Worm (Caenorhabditis elegans): ENCODE measurements around the gene K08H2.5.
"Not testable (repeated sequence)": the region's sequence is repeated elsewhere in the genome, so short reads cannot be mapped to it uniquely, and the experiment has no call there.

K08H2.5 gene

ce11 chrX:13264550-13264949 lies 22.4 kb upstream of the K08H2.5 start (continued):
- TF ChIP-seq daf-16 (GFP tag; optimal IDR thresholded peaks at IDR 0.05) (peak; percentile 59 to 81), daf-16 (tag; optimal IDR thresholded peaks at IDR 0.05) (peak; percentile 44), hlh-30 (tag; optimal IDR thresholded peaks at IDR 0.05; ENCODE audit: insufficient read depth) (peak; percentile 70), dmd-9 (GFP tag; IDR thresholded peaks at IDR 0.05) (peak; percentile 77; the same call in 1 of the 2 replicates), attf-4 (tag; optimal IDR thresholded peaks at IDR 0.05) (no peak), daf-19 (GFP tag; conservative IDR thresholded peaks at IDR 0.05) (0 out of 2 replicates have a peak, but pooled peaks have one; percentile 31), mdt-29 (GFP tag; IDR thresholded peaks at IDR 0.05) (peak; percentile 83), hif-1 (tag; optimal IDR thresholded peaks at IDR 0.05) (peak; percentile 33 to 51), egl-27 (tag; optimal IDR thresholded peaks at IDR 0.05) (no peak), nhr-10 (tag; optimal IDR thresholded peaks at IDR 0.05) (no peak), lin-13 (GFP tag; optimal IDR thresholded peaks at IDR 0.05) (peak; percentile 55), dmd-8 (GFP tag; IDR thresholded peaks at IDR 0.05) (peak; percentile 87)

ce11 chrX:13262195-13262594 lies 20.1 kb upstream of the K08H2.5 start, which contains the start of gene K09A11.1:
Gene K09A11.1, plus strand, starts transcription at chrX:13262495.
- no peak for TF ChIP-seq T26A8.4 (GFP tag; IDR thresholded peaks at IDR 0.05)
- no peak for TF ChIP-seq egl-43 (GFP tag; IDR thresholded peaks at IDR 0.05)

ce11 chrX:13261037-13261592 lies 19.0 kb upstream of the K08H2.5 start:
- TF ChIP-seq tra-1 (GFP tag; IDR thresholded peaks at IDR 0.05) (peak; percentile 61; the same call in 1 of the 2 replicates), lin-1 (GFP tag; IDR thresholded peaks at IDR 0.05) (0 out of 2 replicates have a peak, but pooled peaks have one; percentile 15), snpc-1.2 (GFP tag; IDR thresholded peaks at IDR 0.05) (peak; percentile 64; the same call in 1 of the 2 replicates), arid-1 (GFP tag; conservative IDR thresholded peaks at IDR 0.05) (0 out of 2 replicates have a peak, but pooled peaks have one; percentile 33), lim-7 (GFP tag; IDR thresholded peaks at IDR 0.05) (peak; percentile 70), mes-2 (tag; optimal IDR thresholded peaks at IDR 0.05; ENCODE audit: poor library complexity, severe bottlenecking) (peak; percentile 49), pha-4 (GFP tag; IDR thresholded peaks at IDR 0.05) (peak; percentile 57; the same call in 1 of the 2 replicates), mep-1 (tag; optimal IDR thresholded peaks at IDR 0.05) (peak; percentile 6), dve-1 (tag; optimal IDR thresholded peaks at IDR 0.05; ENCODE audit: insufficient read depth) (peak; percentile 59), hlh-11 (tag; optimal IDR thresholded peaks at IDR 0.05) (peak; percentile 13), dmd-6 (GFP tag; IDR thresholded peaks at IDR 0.05) (peak; percentile 46), daf-16 (GFP tag; optimal IDR thresholded peaks at IDR 0.05) (peak in 1 of 2 experiments; percentile 51), daf-16 (tag; optimal IDR thresholded peaks at IDR 0.05) (peak; percentile 85), lin-38 (GFP tag; IDR thresholded peaks at IDR 0.05) (peak; percentile 62), nhr-48 (tag; optimal IDR thresholded peaks at IDR 0.05) (peak; percentile 27), pqm-1 (tag; optimal IDR thresholded peaks at IDR 0.05) (peak; percentile 4), vab-7 (GFP tag; IDR thresholded peaks at IDR 0.05) (peak; percentile 55; the same call in 1 of the 2 replicates)
- not testable (repeated sequence) for TF ChIP-seq pha-4 (tag; optimal IDR thresholded peaks at IDR 0.05)

ce11 chrX:13257577-13257976 lies 15.4 kb upstream of the K08H2.5 start, which contains the start of gene K08H2.10:
Gene K08H2.10, plus strand, starts transcription at chrX:13257806.
- TF ChIP-seq Y48G9A.11 (GFP tag; IDR thresholded peaks at IDR 0.05), result no peak
- TF ChIP-seq hlh-11 (tag; optimal IDR thresholded peaks at IDR 0.05), result peak; percentile 81
- TF ChIP-seq nhr-77 (tag; optimal IDR thresholded peaks at IDR 0.05), result peak; percentile 35
- no peak for TF ChIP-seq mes-2 (tag; optimal IDR thresholded peaks at IDR 0.05; ENCODE audit: poor library complexity, severe bottlenecking)
- peak; percentile 88 for TF ChIP-seq pqm-1 (tag; optimal IDR thresholded peaks at IDR 0.05)
- no peak for TF ChIP-seq cey-2 (tag; optimal IDR thresholded peaks at IDR 0.05; ENCODE audit: borderline replicate concordance, insufficient read depth)
- peak; percentile 55 for TF ChIP-seq dve-1 (tag; optimal IDR thresholded peaks at IDR 0.05; ENCODE audit: insufficient read depth)
- TF ChIP-seq unc-62 (GFP tag; optimal IDR thresholded peaks at IDR 0.05 in 1 of 2), result peak in 1 of 2 experiments; percentile 82
- no peak for TF ChIP-seq unc-62 (tag; optimal IDR thresholded peaks at IDR 0.05)
- no peak for TF ChIP-seq ztf-11 (tag; optimal IDR thresholded peaks at IDR 0.05)
- TF ChIP-seq nhr-28 (tag; optimal IDR thresholded peaks at IDR 0.05), result peak; percentile 66
- TF ChIP-seq nhr-48 (tag; optimal IDR thresholded peaks at IDR 0.05), result peak; percentile 7
- TF ChIP-seq lir-3 (tag; optimal IDR thresholded peaks at IDR 0.05), result no peak
- peak; percentile 94 for TF ChIP-seq dmd-6 (GFP tag; IDR thresholded peaks at IDR 0.05)
- no peak for TF ChIP-seq madf-9 (GFP tag; conservative IDR thresholded peaks at IDR 0.05)
- peak; percentile 44; the same call in 1 of the 2 replicates for TF ChIP-seq nhr-41 (GFP tag; IDR thresholded peaks at IDR 0.05)
- TF ChIP-seq tra-1 (GFP tag; IDR thresholded peaks at IDR 0.05), result peak; percentile 98
- TF ChIP-seq pha-4 (GFP tag; IDR thresholded peaks at IDR 0.05), result no peak
- no peak for TF ChIP-seq pha-4 (tag; optimal IDR thresholded peaks at IDR 0.05)
- TF ChIP-seq ceh-20 (GFP tag; IDR thresholded peaks at IDR 0.05), result peak; percentile 72; the same call in 1 of the 2 replicates
- TF ChIP-seq daf-19 (GFP tag; conservative IDR thresholded peaks at IDR 0.05), result no peak
- TF ChIP-seq php-3 (GFP tag; IDR thresholded peaks at IDR 0.05), result peak; percentile 100
- 0 out of 2 replicates have a peak, but pooled peaks have one; percentile 16 for TF ChIP-seq hmg-1.1 (GFP tag; IDR thresholded peaks at IDR 0.05)

All from whole organism, L4 larva.